Fruit fly (Drosophila melanogaster) whole organism, pupa: Measurements from ENCODE around the gene Pgd.

ENCODE experiments used
- CG10348 ChIP-seq: fragments of 200-800 bp; sonication (Bioruptor generic); IDR thresholded peaks from 2 replicates; pipeline ENCODE4 v1.3.6; 2022; ENCODE audit warnings: missing biosample characterization, missing genetic modification characterization
- CG12605 ChIP-seq: fragments of 200-800 bp; sonication (Bioruptor generic); IDR thresholded peaks from 2 replicates; pipeline ENCODE4 v1.3.6; 2022; ENCODE audit warnings: missing biosample characterization, missing genetic modification characterization
- CG13204 ChIP-seq: fragments of 200-800 bp; sonication (Bioruptor generic); optimal IDR thresholded peaks from 2 replicates; lab custom pipeline; 2018; ENCODE audit warnings: missing biosample characterization, mild to moderate bottlenecking, missing genetic modification characterization, moderate library complexity
- CG14655 ChIP-seq: fragments of 200-800 bp; sonication (Bioruptor generic); optimal IDR thresholded peaks from 3 replicates; lab custom pipeline; 2017; ENCODE audit warnings: mild to moderate bottlenecking, missing biosample characterization, missing genetic modification reagents, missing genetic modification characterization
- CG15710 ChIP-seq: fragments of 200-800 bp; sonication (Bioruptor generic); optimal IDR thresholded peaks from 2 replicates; lab custom pipeline; 2018; ENCODE audit warnings: missing biosample characterization, mild to moderate bottlenecking, missing genetic modification characterization, moderate library complexity
- CG17806 ChIP-seq: fragments of 200-800 bp; sonication (Bioruptor generic); optimal IDR thresholded peaks from 2 replicates; lab custom pipeline; 2018; ENCODE audit warnings: missing biosample characterization, mild to moderate bottlenecking, missing genetic modification characterization, moderate library complexity
- CG32121 ChIP-seq: fragments of 200-800 bp; sonication (Bioruptor generic); IDR thresholded peaks from 2 replicates; pipeline ENCODE4 v1.3.6; 2022; ENCODE audit warnings: missing biosample characterization, missing genetic modification characterization
- CG34367 ChIP-seq: fragments of 200-800 bp; sonication (Bioruptor generic); optimal IDR thresholded peaks from 2 replicates; lab custom pipeline; 2018; ENCODE audit warnings: missing biosample characterization, mild to moderate bottlenecking, missing genetic modification characterization
- CG4496 ChIP-seq: fragments of 200-800 bp; sonication (Bioruptor generic); IDR thresholded peaks from 3 replicates; pipeline ENCODE4 v1.3.6; 2022; ENCODE audit warnings: missing biosample characterization, missing genetic modification characterization
- CG8159 ChIP-seq: fragments of 200-800 bp; sonication (Bioruptor generic); optimal IDR thresholded peaks from 3 replicates; lab custom pipeline; 2018; ENCODE audit warnings: missing biosample characterization, mild to moderate bottlenecking, missing genetic modification characterization, moderate library complexity
- CG8301 ChIP-seq: fragments of 200-800 bp; sonication (Bioruptor generic); optimal IDR thresholded peaks from 2 replicates; lab custom pipeline; 2018; ENCODE audit warnings: missing biosample characterization, mild to moderate bottlenecking, missing genetic modification characterization
- CG9948 ChIP-seq: fragments of 200-800 bp; sonication (Bioruptor generic); optimal IDR thresholded peaks from 2 replicates; lab custom pipeline; 2018; ENCODE audit warnings: missing biosample characterization, mild to moderate bottlenecking, missing genetic modification characterization, moderate library complexity
- D1 ChIP-seq: fragments of 200-800 bp; sonication (Bioruptor generic); optimal IDR thresholded peaks from 2 replicates; lab custom pipeline; 2018; ENCODE audit warnings: missing biosample characterization, mild to moderate bottlenecking, missing genetic modification characterization, moderate library complexity
- EcR ChIP-seq: fragments of 200-800 bp; sonication (Bioruptor generic); optimal IDR thresholded peaks from 3 replicates; lab custom pipeline; 2019; ENCODE audit warnings: missing biosample characterization, missing genetic modification characterization, mild to moderate bottlenecking, moderate library complexity, missing genetic modification reagents
- Ets98B ChIP-seq: fragments of 200-800 bp; sonication (Bioruptor generic); IDR thresholded peaks from 2 replicates; pipeline ENCODE4 v1.3.6; 2022; ENCODE audit warnings: missing biosample characterization, missing genetic modification characterization
- Pif1A ChIP-seq: fragments of 200-800 bp; sonication (Bioruptor generic); optimal IDR thresholded peaks from 3 replicates; lab custom pipeline; 2016; ENCODE audit warnings: missing biosample characterization, missing genetic modification characterization
- Pif1B ChIP-seq: fragments of 200-800 bp; sonication (Bioruptor generic); optimal IDR thresholded peaks from 3 replicates; lab custom pipeline; 2016; ENCODE audit warnings: missing biosample characterization, missing genetic modification characterization
- Snoo ChIP-seq: fragments of 200-800 bp; sonication (Bioruptor generic); optimal IDR thresholded peaks from 3 replicates; lab custom pipeline; 2017; ENCODE audit warnings: missing biosample characterization, mild to moderate bottlenecking, missing genetic modification characterization, inconsistent platforms
- fd96Ca ChIP-seq: fragments of 200-800 bp; sonication (Bioruptor generic); IDR thresholded peaks from 3 replicates; pipeline ENCODE4 v1.3.6; 2022; ENCODE audit warnings: missing biosample characterization, missing genetic modification characterization
- gl ChIP-seq: fragments of 200-800 bp; sonication (Bioruptor generic); optimal IDR thresholded peaks from 2 replicates; lab custom pipeline; 2018; ENCODE audit warnings: missing biosample characterization, mild to moderate bottlenecking, missing genetic modification characterization
- rn ChIP-seq: fragments of 200-800 bp; sonication (Bioruptor generic); IDR thresholded peaks from 2 replicates; pipeline ENCODE4 v1.3.6; 2022; ENCODE audit warnings: missing biosample characterization, missing genetic modification characterization

The Pgd gene

dm6 chrX:2138342-2138416 is 6.8 kb upstream of the Pgd start, which contains the start of gene ph-p:
Gene ph-p (minus strand): TSS chrX:2138371.
- TF ChIP-seq CG13204 (no peak), CG17806 (tag; lab: Kevin White, UChicago) (no peak), CG8159 (tag; lab: Kevin White, UChicago) (no peak), Snoo (tag; lab: Kevin White, UChicago) (no peak), rn (GFP tag; lab: Robert Waterston, UW) (no peak), CG14655 (GFP tag; lab: Kevin White, UChicago) (no peak), CG34367 (tag; lab: Kevin White, UChicago) (no peak), CG12605 (no peak), gl (tag; lab: Kevin White, UChicago) (no peak), Pif1B (no peak), fd96Ca (GFP tag; lab: Robert Waterston, UW) (no peak), D1 (tag; lab: Kevin White, UChicago) (no peak), CG32121 (GFP tag; lab: Robert Waterston, UW) (no peak), CG8301 (tag; lab: Kevin White, UChicago) (no peak), CG4496 (GFP tag; lab: Robert Waterston, UW) (no peak), CG15710 (tag; lab: Kevin White, UChicago) (no peak)

DNA sequence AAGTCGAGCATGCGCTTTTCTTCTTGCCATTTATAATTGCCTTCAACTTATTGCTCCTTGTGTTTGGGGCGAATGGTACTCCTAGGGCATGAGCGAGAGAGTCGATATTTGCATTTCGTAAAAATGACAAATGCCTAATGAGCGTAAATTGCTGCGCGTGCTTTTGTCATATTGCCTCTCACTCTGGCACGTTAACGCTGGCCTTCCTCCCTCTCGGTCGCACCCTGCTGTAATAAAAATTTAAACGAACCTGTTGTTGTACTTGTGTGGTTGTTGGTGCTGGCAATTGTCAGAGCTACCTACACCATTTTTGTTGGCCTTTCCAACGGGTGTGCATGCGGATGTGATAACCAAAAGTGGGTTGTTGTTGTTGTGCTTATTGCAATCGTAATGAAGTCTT is 6.5 kb upstream of the Pgd start:
- TF ChIP-seq CG13204: no peak
- TF ChIP-seq Ets98B: no peak
- no peak for TF ChIP-seq rn (GFP tag; lab: Robert Waterston, UW)
- no peak for TF ChIP-seq fd96Ca (GFP tag; lab: Robert Waterston, UW)
- no peak for TF ChIP-seq CG32121 (GFP tag; lab: Robert Waterston, UW)

DNA sequence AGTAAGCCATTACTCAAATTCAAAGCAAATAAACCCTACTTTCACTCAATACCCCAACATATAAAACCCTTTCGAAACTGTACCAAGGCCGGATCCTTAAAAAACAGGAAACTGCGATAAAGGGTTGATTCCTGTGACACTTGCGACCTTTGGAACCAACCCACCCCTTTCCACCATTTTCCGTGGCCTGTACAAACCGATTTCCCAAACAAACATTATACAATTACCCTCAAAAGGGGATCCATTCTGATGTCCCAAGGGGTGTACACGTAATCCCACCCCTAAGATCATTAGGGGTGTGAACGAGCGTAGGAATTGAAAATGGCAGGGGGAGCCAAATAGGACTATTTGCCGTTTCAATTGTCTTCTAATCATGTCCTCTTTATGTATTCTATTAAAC is 5.3 kb upstream of the Pgd start:
- TF ChIP-seq CG8159 (tag; lab: Kevin White, UChicago) (no peak), fd96Ca (GFP tag; lab: Robert Waterston, UW) (no peak), CG14655 (GFP tag; lab: Kevin White, UChicago) (no peak), CG32121 (GFP tag; lab: Robert Waterston, UW) (no peak), CG8301 (tag; lab: Kevin White, UChicago) (no peak), Snoo (tag; lab: Kevin White, UChicago) (no peak), Ets98B (no peak), CG13204 (no peak), D1 (tag; lab: Kevin White, UChicago) (no peak), EcR (GFP tag; lab: Kevin White, UChicago) (no peak), rn (GFP tag; lab: Robert Waterston, UW) (no peak), gl (tag; lab: Kevin White, UChicago) (no peak), Pif1B (no peak), CG12605 (no peak), CG10348 (GFP tag; lab: Robert Waterston, UW) (no peak), CG4496 (GFP tag; lab: Robert Waterston, UW) (no peak)

DNA sequence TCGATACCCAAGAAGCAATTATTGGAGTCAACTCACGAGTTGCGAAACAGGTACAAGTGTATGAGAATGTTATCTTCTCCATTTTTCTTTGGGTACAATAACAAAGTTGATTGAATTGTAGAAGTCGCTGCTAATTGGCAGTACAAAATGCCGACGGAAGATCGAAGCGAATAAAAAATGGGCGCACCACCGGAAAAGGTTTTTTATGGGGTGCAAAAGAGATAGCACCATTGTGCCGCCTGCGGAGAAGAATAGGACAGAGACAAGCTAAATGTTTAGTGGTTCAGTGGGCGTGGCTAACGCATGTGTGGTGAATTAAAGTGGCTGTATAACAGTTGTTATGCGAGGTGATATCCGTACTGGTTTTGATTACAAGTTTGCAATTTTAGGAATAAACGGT is 4.4 kb upstream of the Pgd start:
- TF ChIP-seq CG4496 (GFP tag; lab: Robert Waterston, UW) (peak; percentile 40; the same call in 1 of the 3 replicates), rn (GFP tag; lab: Robert Waterston, UW) (no peak), CG8301 (tag; lab: Kevin White, UChicago) (no peak), CG15710 (tag; lab: Kevin White, UChicago) (no peak), CG10348 (GFP tag; lab: Robert Waterston, UW) (no peak), CG13204 (no peak), CG8159 (tag; lab: Kevin White, UChicago) (no peak), CG32121 (GFP tag; lab: Robert Waterston, UW) (no peak), CG12605 (peak; percentile 30; the same call in 1 of the 2 replicates), CG34367 (tag; lab: Kevin White, UChicago) (no peak), CG14655 (GFP tag; lab: Kevin White, UChicago) (no peak), gl (tag; lab: Kevin White, UChicago) (no peak), CG17806 (tag; lab: Kevin White, UChicago) (no peak), CG9948 (tag; lab: Kevin White, UChicago) (no peak)

- no peak for TF ChIP-seq CG13204
- TF ChIP-seq CG4496 (GFP tag; lab: Robert Waterston, UW): peak; percentile 65
- no peak for TF ChIP-seq CG8301 (tag; lab: Kevin White, UChicago)
- peak; percentile 29 for TF ChIP-seq Snoo (tag; lab: Kevin White, UChicago)
- TF ChIP-seq CG17806 (tag; lab: Kevin White, UChicago): peak; percentile 5
- peak; percentile 49; the same call in 1 of the 2 replicates for TF ChIP-seq CG32121 (GFP tag; lab: Robert Waterston, UW)
- TF ChIP-seq D1 (tag; lab: Kevin White, UChicago): no peak
- TF ChIP-seq Ets98B: peak; percentile 69
- TF ChIP-seq, all 21 proteins: peak for 5
These were observed 3.6 kb upstream of the Pgd start, which contains the start of gene D2hgdh for dm6 chrX:2141159-2141853. Gene D2hgdh (plus strand): TSS chrX:2141489.

- peak; percentile 34 for TF ChIP-seq CG14655 (GFP tag; lab: Kevin White, UChicago)
- peak; percentile 51 for TF ChIP-seq CG32121 (GFP tag; lab: Robert Waterston, UW)
- peak; percentile 60; the same call in 2 of the 3 replicates for TF ChIP-seq CG4496 (GFP tag; lab: Robert Waterston, UW)
- peak; percentile 6 for TF ChIP-seq Snoo (tag; lab: Kevin White, UChicago)
- TF ChIP-seq Pif1A (GFP tag; lab: Kevin White, UChicago): peak; percentile 54
- TF ChIP-seq Ets98B: peak; percentile 37; the same call in 1 of the 2 replicates
- peak; percentile 20 for TF ChIP-seq gl (tag; lab: Kevin White, UChicago)
- peak; percentile 16 for TF ChIP-seq CG8159 (tag; lab: Kevin White, UChicago)
- peak; percentile 11 for TF ChIP-seq CG8301 (tag; lab: Kevin White, UChicago)
- no peak for TF ChIP-seq CG9948 (tag; lab: Kevin White, UChicago)
- peak; percentile 58 for TF ChIP-seq Pif1B
- TF ChIP-seq CG13204: no peak
- no peak for TF ChIP-seq EcR (GFP tag; lab: Kevin White, UChicago)
- peak; percentile 2 for TF ChIP-seq CG17806 (tag; lab: Kevin White, UChicago)
- no peak for TF ChIP-seq CG10348 (GFP tag; lab: Robert Waterston, UW)
- peak; percentile 5 for TF ChIP-seq CG15710 (tag; lab: Kevin White, UChicago)
- TF ChIP-seq CG34367 (tag; lab: Kevin White, UChicago): no peak
- peak; percentile 46; the same call in 1 of the 2 replicates for TF ChIP-seq CG12605
- no peak for TF ChIP-seq rn (GFP tag; lab: Robert Waterston, UW)
- no peak for TF ChIP-seq fd96Ca (GFP tag; lab: Robert Waterston, UW)
- no peak for TF ChIP-seq D1 (tag; lab: Kevin White, UChicago)
These were observed 3.1 kb upstream of the Pgd start for dm6 chrX:2141854-2142216.
